Worm (Caenorhabditis elegans) whole organism, young adult: ENCODE data around the gene F59A6.12.

ENCODE experiments used
- B0035.1 ChIP-seq: sonication (generic microtip); optimal IDR thresholded peaks from 2 replicates; lab custom pipeline; 2016; ENCODE audit warnings: missing genetic modification characterization, mild to moderate bottlenecking, missing compliant biosample characterization, missing genotype, missing genetic modification reagents
- D2030.7 ChIP-seq: fragments of 200-800 bp; sonication (Bioruptor generic); IDR thresholded peaks from 2 replicates; pipeline ENCODE4 v1.3.6; 2022; ENCODE audit warnings: missing genetic modification reagents, missing genetic modification characterization, missing compliant biosample characterization
- F55B11.4 ChIP-seq: sonication (generic microtip); optimal IDR thresholded peaks from 2 replicates; lab custom pipeline; 2016; ENCODE audit warnings: missing compliant biosample characterization, missing genetic modification characterization, borderline replicate concordance; ENCODE audit not compliant: insufficient read depth
- F57A8.1 ChIP-seq: fragments of 200-800 bp; sonication (Bioruptor generic); optimal IDR thresholded peaks from 2 replicates; lab custom pipeline; 2018; ENCODE audit warnings: mild to moderate bottlenecking, missing genetic modification characterization, moderate library complexity, missing compliant biosample characterization
- K11D2.4 ChIP-seq: fragments of 200-800 bp; sonication (Bioruptor generic); IDR thresholded peaks from 2 replicates; pipeline ENCODE4 v1.3.6; 2022; ENCODE audit warnings: missing genetic modification reagents, missing genetic modification characterization, missing compliant biosample characterization
- Y95B8A.8 ChIP-seq: fragments of 200-800 bp; sonication (Bioruptor generic); IDR thresholded peaks from 2 replicates; pipeline ENCODE4 v1.3.6; 2022; ENCODE audit warnings: missing genetic modification reagents, missing genetic modification characterization, missing compliant biosample characterization
- aptf-3 ChIP-seq: fragments of 200-800 bp; sonication (Bioruptor generic); IDR thresholded peaks from 2 replicates; pipeline ENCODE4 v1.3.6; 2022; ENCODE audit warnings: missing genetic modification characterization, missing compliant biosample characterization
- attf-3 ChIP-seq: fragments of 200-800 bp; sonication (Bioruptor generic); conservative IDR thresholded peaks from 2 replicates; pipeline ENCODE4 v1.3.6; 2022; ENCODE audit warnings: missing genetic modification reagents, missing genetic modification characterization, missing compliant biosample characterization
- attf-5 ChIP-seq: fragments of 200-800 bp; sonication (Bioruptor generic); optimal IDR thresholded peaks from 2 replicates; lab custom pipeline; 2018; ENCODE audit warnings: mild to moderate bottlenecking, missing genetic modification characterization, missing compliant biosample characterization
- bed-1 ChIP-seq: fragments of 200-800 bp; sonication (Bioruptor generic); IDR thresholded peaks from 2 replicates; pipeline ENCODE4 v1.3.6; 2022; ENCODE audit warnings: missing genetic modification reagents, missing genetic modification characterization, missing compliant biosample characterization
- cebp-1 ChIP-seq, 2 experiments: fragments of 200-800 bp in 1 of 2; sonication (Bioruptor generic) in 1 of 2; sonication (generic microtip) in 1 of 2; IDR thresholded peaks in 1 of 2; optimal IDR thresholded peaks in 1 of 2; 2 replicates each; pipeline versions ENCODE4 v1.3.6 to Lab custom; 2017 to 2022; ENCODE audit warnings: missing compliant biosample characterization in 2 of 2, missing genetic modification characterization in 2 of 2, mild to moderate bottlenecking in 1 of 2, missing genetic modification reagents in 1 of 2, moderate library complexity in 1 of 2
- cebp-2 ChIP-seq: fragments of 200-800 bp; sonication (Bioruptor generic); IDR thresholded peaks from 2 replicates; pipeline ENCODE4 v1.3.6; 2022; ENCODE audit warnings: missing genetic modification characterization, missing compliant biosample characterization
- ceh-100 ChIP-seq: fragments of 200-800 bp; sonication (Bioruptor generic); IDR thresholded peaks from 2 replicates; pipeline ENCODE4 v1.3.6; 2022; ENCODE audit warnings: missing genetic modification reagents, missing genetic modification characterization, missing compliant biosample characterization
- ceh-27 ChIP-seq: fragments of 200-800 bp; sonication (Bioruptor generic); optimal IDR thresholded peaks from 2 replicates; lab custom pipeline; 2018; ENCODE audit warnings: mild to moderate bottlenecking, missing genetic modification characterization, moderate library complexity, missing compliant biosample characterization
- ceh-79 ChIP-seq: sonication (generic microtip); optimal IDR thresholded peaks from 2 replicates; lab custom pipeline; 2017; ENCODE audit warnings: mild to moderate bottlenecking, missing genetic modification characterization, missing compliant biosample characterization
- ceh-91 ChIP-seq: fragments of 200-800 bp; sonication (Bioruptor generic); IDR thresholded peaks from 2 replicates; pipeline ENCODE4 v1.3.6; 2022; ENCODE audit warnings: missing genetic modification reagents, missing genetic modification characterization, missing compliant biosample characterization
- chd-7 ChIP-seq: sonication (generic microtip); optimal IDR thresholded peaks from 2 replicates; lab custom pipeline; 2016; ENCODE audit warnings: mild to moderate bottlenecking, missing genetic modification characterization, moderate library complexity, missing compliant biosample characterization
- die-1 ChIP-seq: sonication (generic microtip); optimal IDR thresholded peaks from 2 replicates; lab custom pipeline; 2016; ENCODE audit warnings: missing genotype, mild to moderate bottlenecking, missing genetic modification characterization, missing compliant biosample characterization
- dox-1 ChIP-seq: fragments of 200-800 bp; sonication (Bioruptor generic); IDR thresholded peaks from 2 replicates; pipeline ENCODE4 v1.3.6; 2022; ENCODE audit warnings: missing genetic modification reagents, missing genetic modification characterization, missing compliant biosample characterization
- dpl-1 ChIP-seq: fragments of 150-350 bp; optimal IDR thresholded peaks from 2 replicates; lab custom pipeline; 2014; ENCODE audit warnings: missing biosample characterization, missing genetic modification reagents, missing genetic modification characterization
- ekl-4 ChIP-seq: fragments of 200-800 bp; sonication (Bioruptor generic); IDR thresholded peaks from 2 replicates; pipeline ENCODE4 v1.3.6; 2022; ENCODE audit warnings: missing genetic modification reagents, missing genetic modification characterization, missing compliant biosample characterization
- fkh-3 ChIP-seq: sonication (generic microtip); optimal IDR thresholded peaks from 2 replicates; lab custom pipeline; 2016; ENCODE audit warnings: mild to moderate bottlenecking, missing genetic modification characterization, missing compliant biosample characterization
- gei-17 ChIP-seq: fragments of 200-800 bp; sonication (Bioruptor generic); optimal IDR thresholded peaks from 2 replicates; lab custom pipeline; 2018; ENCODE audit warnings: mild to moderate bottlenecking, missing genetic modification characterization, missing compliant biosample characterization
- lag-1 ChIP-seq: fragments of 200-800 bp; sonication (Bioruptor generic); IDR thresholded peaks from 2 replicates; pipeline ENCODE4 v1.3.6; 2022; ENCODE audit warnings: missing genetic modification reagents, missing genetic modification characterization, missing compliant biosample characterization
- lin-26 ChIP-seq: fragments of 200-800 bp; sonication (Bioruptor generic); IDR thresholded peaks from 2 replicates; pipeline ENCODE4 v1.3.6; 2022; ENCODE audit warnings: missing genetic modification reagents, missing genetic modification characterization, missing compliant biosample characterization
- lin-54 ChIP-seq: fragments of 200-800 bp; sonication (Bioruptor generic); optimal IDR thresholded peaks from 2 replicates; lab custom pipeline; 2018; ENCODE audit warnings: mild to moderate bottlenecking, missing genetic modification characterization, missing compliant biosample characterization
- lsy-27 ChIP-seq: sonication (generic microtip); optimal IDR thresholded peaks from 2 replicates; lab custom pipeline; 2017; ENCODE audit warnings: missing genetic modification characterization, mild to moderate bottlenecking, missing compliant biosample characterization, antibody characterized with exemption, missing genotype, borderline replicate concordance; ENCODE audit not compliant: insufficient read depth
- madf-10 ChIP-seq: sonication (generic microtip); optimal IDR thresholded peaks from 2 replicates; lab custom pipeline; 2016; ENCODE audit warnings: mild to moderate bottlenecking, missing genetic modification characterization, missing compliant biosample characterization
- madf-6 ChIP-seq: fragments of 200-800 bp; sonication (Bioruptor generic); IDR thresholded peaks from 2 replicates; pipeline ENCODE4 v1.3.6; 2022; ENCODE audit warnings: missing genetic modification reagents, missing genetic modification characterization, missing compliant biosample characterization
- mcd-1 ChIP-seq: fragments of 200-800 bp; sonication (Bioruptor generic); IDR thresholded peaks from 2 replicates; pipeline ENCODE4 v1.3.6; 2022; ENCODE audit warnings: missing genetic modification reagents, missing genetic modification characterization, missing compliant biosample characterization
- mxl-1 ChIP-seq: sonication (generic microtip); optimal IDR thresholded peaks from 2 replicates; lab custom pipeline; 2016; ENCODE audit warnings: missing genetic modification characterization, missing compliant biosample characterization
- nfyb-1 ChIP-seq: fragments of 200-800 bp; sonication (Bioruptor generic); IDR thresholded peaks from 2 replicates; pipeline ENCODE4 v1.3.6; 2022; ENCODE audit warnings: missing genetic modification reagents, missing genetic modification characterization, missing compliant biosample characterization
- nhr-120 ChIP-seq: fragments of 200-800 bp; sonication (Bioruptor generic); IDR thresholded peaks from 2 replicates; pipeline ENCODE4 v1.3.6; 2022; ENCODE audit warnings: missing genetic modification characterization, missing compliant biosample characterization
- nhr-179 ChIP-seq: sonication (generic microtip); optimal IDR thresholded peaks from 2 replicates; lab custom pipeline; 2016; ENCODE audit warnings: mild to moderate bottlenecking, missing genetic modification characterization, missing compliant biosample characterization
- nhr-80 ChIP-seq: sonication (generic microtip); optimal IDR thresholded peaks from 2 replicates; lab custom pipeline; 2016; ENCODE audit warnings: missing genetic modification characterization, missing compliant biosample characterization
- pbrm-1 ChIP-seq: fragments of 200-800 bp; sonication (Bioruptor generic); IDR thresholded peaks from 2 replicates; pipeline ENCODE4 v1.3.6; 2022; ENCODE audit warnings: missing genetic modification reagents, missing genetic modification characterization, missing compliant biosample characterization
- rcor-1 ChIP-seq: fragments of 200-800 bp; sonication (Bioruptor generic); IDR thresholded peaks from 2 replicates; pipeline ENCODE4 v1.3.6; 2022; ENCODE audit warnings: missing genetic modification reagents, missing genetic modification characterization, missing compliant biosample characterization
- snpc-1.3 ChIP-seq: sonication (generic microtip); optimal IDR thresholded peaks from 2 replicates; lab custom pipeline; 2017; ENCODE audit warnings: missing genetic modification characterization, mild to moderate bottlenecking, missing compliant biosample characterization, antibody characterized with exemption, moderate library complexity, missing genotype, missing genetic modification reagents; ENCODE audit not compliant: insufficient read depth
- tlf-1 ChIP-seq: fragments of 200-800 bp; sonication (Bioruptor generic); optimal IDR thresholded peaks from 2 replicates; lab custom pipeline; 2018; ENCODE audit warnings: mild to moderate bottlenecking, missing genetic modification characterization, missing compliant biosample characterization
- zfh-2 ChIP-seq: fragments of 200-800 bp; sonication (Bioruptor generic); conservative IDR thresholded peaks from 2 replicates; pipeline ENCODE4 v1.3.6; 2022; ENCODE audit warnings: missing genetic modification reagents, missing genetic modification characterization, missing compliant biosample characterization
- ztf-18 ChIP-seq: sonication (generic microtip); optimal IDR thresholded peaks from 2 replicates; lab custom pipeline; 2016; ENCODE audit warnings: missing genotype, mild to moderate bottlenecking, missing genetic modification characterization, missing compliant biosample characterization
- ztf-6 ChIP-seq: fragments of 200-800 bp; sonication (Bioruptor generic); IDR thresholded peaks from 2 replicates; pipeline ENCODE4 v1.3.6; 2022; ENCODE audit warnings: missing genetic modification reagents, missing genetic modification characterization, missing compliant biosample characterization

Gene F59A6.12

ce11 chrII:5019389-5020108 lies 7.7 kb upstream of the F59A6.12 start (continued):
- TF ChIP-seq madf-10 (tag; lab: Kevin White, UChicago) (peak; percentile 17), ceh-79 (tag; lab: Kevin White, UChicago) (no peak), madf-6 (GFP tag; lab: Robert Waterston, UW) (no peak), cebp-2 (GFP tag; lab: Robert Waterston, UW) (no peak), dox-1 (GFP tag; lab: Robert Waterston, UW) (peak; percentile 60), F55B11.4 (tag; lab: Kevin White, UChicago) (no peak), lsy-27 (tag; lab: Kevin White, UChicago) (no peak)

ce11 chrII:5018578-5018977 lies 6.7 kb upstream of the F59A6.12 start:
- TF ChIP-seq lin-54 (GFP tag; lab: Kevin White, UChicago) (no peak), nfyb-1 (GFP tag; lab: Robert Waterston, UW) (no peak), ztf-6 (GFP tag; lab: Robert Waterston, UW) (no peak), fkh-3 (tag; lab: Kevin White, UChicago) (no peak), pbrm-1 (GFP tag; lab: Robert Waterston, UW) (no peak), Y95B8A.8 (GFP tag; lab: Robert Waterston, UW) (no peak), ceh-100 (no peak), attf-5 (GFP tag; lab: Kevin White, UChicago) (no peak)
- TF ChIP-seq, all 124 proteins: peak for 0

ce11 chrII:5016977-5017585 lies 5.2 kb upstream of the F59A6.12 start:
- TF ChIP-seq zfh-2 (GFP tag; lab: Robert Waterston, UW), result peak; percentile 84
- TF ChIP-seq rcor-1, result no peak
- no peak for TF ChIP-seq dpl-1 (GFP tag; lab: Kevin White, UChicago)
- no peak for TF ChIP-seq nhr-179 (tag; lab: Kevin White, UChicago)
- TF ChIP-seq ekl-4 (GFP tag; lab: Robert Waterston, UW), result 0 out of 2 replicates have a peak, but pooled peaks have one; percentile 33
- TF ChIP-seq B0035.1, result no peak
- no peak for TF ChIP-seq mxl-1 (tag; lab: Kevin White, UChicago)
- TF ChIP-seq D2030.7 (GFP tag; lab: Robert Waterston, UW), result no peak
- TF ChIP-seq ceh-91 (GFP tag; lab: Robert Waterston, UW), result no peak
- 0 out of 2 replicates have a peak, but pooled peaks have one; percentile 36 for TF ChIP-seq pbrm-1 (GFP tag; lab: Robert Waterston, UW)
- no peak for TF ChIP-seq snpc-1.3 (tag; lab: Kevin White, UChicago)
- no peak for TF ChIP-seq gei-17 (GFP tag; lab: Kevin White, UChicago)
- no peak for TF ChIP-seq madf-10 (tag; lab: Kevin White, UChicago)
- TF ChIP-seq lin-26 (GFP tag; lab: Robert Waterston, UW), result peak; percentile 43; the same call in 1 of the 2 replicates
- no peak for TF ChIP-seq nhr-120 (GFP tag; lab: Robert Waterston, UW)
- TF ChIP-seq madf-6 (GFP tag; lab: Robert Waterston, UW), result no peak
- no peak for TF ChIP-seq F57A8.1
- TF ChIP-seq K11D2.4 (GFP tag; lab: Robert Waterston, UW), result peak; percentile 74; the same call in 1 of the 2 replicates
- TF ChIP-seq cebp-1 (GFP tag; IDR thresholded peaks at IDR 0.05; lab: Robert Waterston, UW), result no peak
- peak; percentile 66 for TF ChIP-seq cebp-1 (tag; optimal IDR thresholded peaks at IDR 0.05; lab: Kevin White, UChicago)
- no peak for TF ChIP-seq lin-54 (GFP tag; lab: Kevin White, UChicago)
- no peak for TF ChIP-seq bed-1 (GFP tag; lab: Robert Waterston, UW)
- TF ChIP-seq nhr-80 (tag; lab: Kevin White, UChicago), result peak; percentile 64
- TF ChIP-seq ztf-18 (tag; lab: Kevin White, UChicago), result peak; percentile 17
- TF ChIP-seq ceh-27 (GFP tag; lab: Kevin White, UChicago), result peak; percentile 44
- no peak for TF ChIP-seq aptf-3 (GFP tag; lab: Robert Waterston, UW)
- peak; percentile 60 for TF ChIP-seq dox-1 (GFP tag; lab: Robert Waterston, UW)
- peak; percentile 56 for TF ChIP-seq mcd-1 (GFP tag; lab: Robert Waterston, UW)
- TF ChIP-seq chd-7 (tag; lab: Kevin White, UChicago), result peak; percentile 69
- TF ChIP-seq tlf-1 (GFP tag; lab: Kevin White, UChicago), result no peak
- no peak for TF ChIP-seq attf-3
- no peak for TF ChIP-seq die-1 (tag; lab: Kevin White, UChicago)
- TF ChIP-seq lag-1 (GFP tag; lab: Robert Waterston, UW), result no peak
